Fruit fly (Drosophila melanogaster) whole organism, embryonic: ENCODE measurements around the gene PH4alphaPV.

ENCODE experiments used
- Blimp-1 ChIP-seq: fragments of 200-800 bp; sonication (Bioruptor generic); optimal IDR thresholded peaks from 3 replicates; lab custom pipeline; 2018; ENCODE audit warnings: missing biosample characterization, missing genetic modification characterization, mild to moderate bottlenecking, moderate library complexity, missing genetic modification reagents
- CG15073 ChIP-seq: fragments of 200-800 bp; sonication (Bioruptor generic); optimal IDR thresholded peaks from 2 replicates; lab custom pipeline; 2016; ENCODE audit warnings: missing biosample characterization, missing genetic modification characterization
- CG16863 ChIP-seq: fragments of 200-800 bp; sonication (Bioruptor generic); optimal IDR thresholded peaks from 3 replicates; lab custom pipeline; 2016; ENCODE audit warnings: missing biosample characterization, missing genetic modification characterization
- CG2712 ChIP-seq: fragments of 200-800 bp; optimal IDR thresholded peaks from 3 replicates; lab custom pipeline; 2019; ENCODE audit warnings: missing biosample characterization, mild to moderate bottlenecking, missing genetic modification characterization, moderate library complexity
- CG3281 ChIP-seq: fragments of 200-800 bp; sonication (Bioruptor generic); optimal IDR thresholded peaks from 3 replicates; lab custom pipeline; 2017; ENCODE audit warnings: missing biosample characterization, mild to moderate bottlenecking, missing genetic modification characterization
- CG6689 ChIP-seq: fragments of 200-800 bp; sonication (Bioruptor generic); IDR thresholded peaks from 2 replicates; pipeline ENCODE4 v1.3.6; 2022; ENCODE audit warnings: missing biosample characterization, missing genetic modification characterization
- CG7556 ChIP-seq: fragments of 200-800 bp; sonication (Bioruptor generic); optimal IDR thresholded peaks from 2 replicates; lab custom pipeline; 2017; ENCODE audit warnings: missing biosample characterization, mild to moderate bottlenecking, missing genetic modification characterization
- CG7745 ChIP-seq: fragments of 200-800 bp; sonication (Bioruptor generic); optimal IDR thresholded peaks from 2 replicates; lab custom pipeline; 2018; ENCODE audit warnings: missing biosample characterization, mild to moderate bottlenecking, missing genetic modification characterization, moderate library complexity
- CHES-1-like ChIP-seq: fragments of 200-800 bp; sonication (Bioruptor generic); optimal IDR thresholded peaks from 2 replicates; lab custom pipeline; 2016; ENCODE audit warnings: missing biosample characterization, missing genetic modification characterization
- HmgD ChIP-seq: fragments of 200-800 bp; sonication (Bioruptor generic); optimal IDR thresholded peaks from 3 replicates; lab custom pipeline; 2016; ENCODE audit warnings: missing biosample characterization, missing genetic modification characterization
- Sox100B ChIP-seq: fragments of 200-800 bp; sonication (Bioruptor generic); optimal IDR thresholded peaks from 3 replicates; lab custom pipeline; 2018; ENCODE audit warnings: missing biosample characterization, mild to moderate bottlenecking, missing genetic modification characterization

DNA sequence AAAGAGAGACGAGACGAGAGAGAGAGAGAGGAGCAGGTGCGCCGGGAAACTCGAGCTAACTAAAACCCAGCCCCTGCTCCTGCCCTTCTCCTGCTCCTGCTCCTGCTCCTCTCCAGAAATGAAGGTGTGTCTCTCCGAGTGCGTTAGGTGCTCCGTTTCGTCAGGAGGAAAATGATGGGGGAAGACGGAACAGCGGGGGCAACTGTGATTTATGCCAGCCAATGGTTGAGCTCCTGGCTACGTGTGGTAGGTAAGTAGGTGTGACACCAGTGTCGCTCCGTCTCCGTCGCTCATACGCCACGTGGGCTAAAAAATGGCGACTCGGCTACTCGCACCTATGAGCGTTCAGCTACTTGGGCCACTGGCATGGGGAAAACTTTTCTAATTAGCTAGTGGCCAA is 30.9 kb downstream of the PH4alphaPV start:
- TF ChIP-seq Sox100B (no peak), CG7556 (GFP tag; lab: Kevin White, UChicago) (no peak), CG3281 (GFP tag; lab: Kevin White, UChicago) (no peak), CHES-1-like (GFP tag; lab: Kevin White, UChicago) (no peak), Blimp-1 (no peak), CG2712 (no peak), HmgD (GFP tag; lab: Kevin White, UChicago) (no peak), CG15073 (GFP tag; lab: Kevin White, UChicago) (no peak), CG6689 (GFP tag; lab: Robert Waterston, UW) (no peak), CG7745 (no peak), CG16863 (GFP tag; lab: Kevin White, UChicago) (no peak)
